Fruit fly (Drosophila melanogaster) whole organism, embryonic: ENCODE measurements around the gene CG32713.

Experiments used
- Abd-B ChIP-seq: fragments of 200-800 bp; sonication (Bioruptor generic); optimal IDR thresholded peaks from 2 replicates; lab custom pipeline; 2018; ENCODE audit warnings: missing biosample characterization, mild to moderate bottlenecking, missing genetic modification characterization, moderate library complexity
- Atf-2 ChIP-seq: fragments of 200-800 bp; sonication (Bioruptor generic); optimal IDR thresholded peaks from 2 replicates; lab custom pipeline; 2016; ENCODE audit warnings: missing biosample characterization, missing genetic modification characterization
- CG10209 ChIP-seq: fragments of 200-800 bp; sonication (Bioruptor generic); optimal IDR thresholded peaks from 3 replicates; lab custom pipeline; 2017; ENCODE audit warnings: missing biosample characterization, mild to moderate bottlenecking, missing genetic modification characterization, missing genetic modification reagents
- CG10274 ChIP-seq: fragments of 200-800 bp; sonication (Bioruptor generic); optimal IDR thresholded peaks from 3 replicates; lab custom pipeline; 2017; ENCODE audit warnings: missing biosample characterization, mild to moderate bottlenecking, missing genetic modification characterization
- CG11398 ChIP-seq: fragments of 200-800 bp; sonication (Bioruptor generic); optimal IDR thresholded peaks from 2 replicates; lab custom pipeline; 2016; ENCODE audit warnings: missing biosample characterization, missing genetic modification characterization
- CG13775 ChIP-seq: fragments of 200-800 bp; sonication (Bioruptor generic); optimal IDR thresholded peaks from 3 replicates; lab custom pipeline; 2017; ENCODE audit warnings: missing biosample characterization, mild to moderate bottlenecking, missing genetic modification characterization
- CG15269 ChIP-seq: fragments of 200-800 bp; sonication (Bioruptor generic); optimal IDR thresholded peaks from 2 replicates; lab custom pipeline; 2018; ENCODE audit warnings: missing biosample characterization, mild to moderate bottlenecking, missing genetic modification characterization, moderate library complexity
- CG16863 ChIP-seq: fragments of 200-800 bp; sonication (Bioruptor generic); optimal IDR thresholded peaks from 3 replicates; lab custom pipeline; 2016; ENCODE audit warnings: missing biosample characterization, missing genetic modification characterization
- CG18262 ChIP-seq: fragments of 200-800 bp; optimal IDR thresholded peaks from 3 replicates; lab custom pipeline; 2019; ENCODE audit warnings: missing biosample characterization, mild to moderate bottlenecking, missing genetic modification characterization, moderate library complexity
- CG18599 ChIP-seq: fragments of 200-800 bp; sonication (Bioruptor generic); optimal IDR thresholded peaks from 3 replicates; lab custom pipeline; 2017; ENCODE audit warnings: missing biosample characterization, missing genetic modification characterization, mild to moderate bottlenecking, moderate library complexity, missing genetic modification reagents
- CG31224 ChIP-seq: fragments of 200-800 bp; sonication (Bioruptor generic); IDR thresholded peaks from 2 replicates; pipeline ENCODE4 v1.3.6; 2022; ENCODE audit warnings: missing biosample characterization, missing genetic modification characterization
- CG3281 ChIP-seq: fragments of 200-800 bp; sonication (Bioruptor generic); optimal IDR thresholded peaks from 3 replicates; lab custom pipeline; 2017; ENCODE audit warnings: missing biosample characterization, mild to moderate bottlenecking, missing genetic modification characterization
- CG4360 ChIP-seq: fragments of 200-800 bp; sonication (Bioruptor generic); IDR thresholded peaks from 2 replicates; pipeline ENCODE4 v1.3.6; 2022; ENCODE audit warnings: missing biosample characterization, missing genetic modification characterization
- CG6254 ChIP-seq: fragments of 200-800 bp; sonication (Bioruptor generic); optimal IDR thresholded peaks from 3 replicates; lab custom pipeline; 2017; ENCODE audit warnings: mild to moderate bottlenecking, missing biosample characterization, missing genetic modification reagents, missing genetic modification characterization
- CG8089 ChIP-seq: fragments of 200-800 bp; sonication (Bioruptor generic); optimal IDR thresholded peaks from 3 replicates; lab custom pipeline; 2016; ENCODE audit warnings: missing biosample characterization, missing genetic modification characterization
- CG8944 ChIP-seq: fragments of 200-800 bp; sonication (Bioruptor generic); optimal IDR thresholded peaks from 3 replicates; lab custom pipeline; 2016; ENCODE audit warnings: missing biosample characterization, missing genetic modification characterization
- CG9817 ChIP-seq: fragments of 200-800 bp; sonication (Bioruptor generic); optimal IDR thresholded peaks from 2 replicates; lab custom pipeline; 2018; ENCODE audit warnings: missing biosample characterization, mild to moderate bottlenecking, missing genetic modification characterization, moderate library complexity
- Chrac-16 ChIP-seq: fragments of 200-800 bp; sonication (Bioruptor generic); optimal IDR thresholded peaks from 3 replicates; lab custom pipeline; 2016; ENCODE audit warnings: missing biosample characterization, missing genetic modification characterization
- Gug ChIP-seq: fragments of 200-800 bp; sonication (Bioruptor generic); IDR thresholded peaks from 4 replicates; pipeline ENCODE4 v1.3.6; 2022; ENCODE audit warnings: missing biosample characterization, missing genetic modification characterization
- HLH54F ChIP-seq: fragments of 200-800 bp; sonication (Bioruptor generic); optimal IDR thresholded peaks from 3 replicates; lab custom pipeline; 2016; ENCODE audit warnings: missing biosample characterization, missing genetic modification characterization
- Hsf ChIP-seq: fragments of 200-800 bp; sonication (Bioruptor generic); optimal IDR thresholded peaks from 3 replicates; lab custom pipeline; 2016; ENCODE audit warnings: missing biosample characterization, missing genetic modification characterization
- Med ChIP-seq: fragments of 200-800 bp; sonication (Bioruptor generic); peaks from one replicate; lab custom pipeline; 2016; ENCODE audit warnings: missing biosample characterization, missing genetic modification characterization, mild to moderate bottlenecking, inconsistent platforms, moderate library complexity
- Meics ChIP-seq: fragments of 200-800 bp; sonication (Bioruptor generic); optimal IDR thresholded peaks from 2 replicates; lab custom pipeline; 2017; ENCODE audit warnings: missing biosample characterization, mild to moderate bottlenecking, missing genetic modification characterization
- NFAT ChIP-seq: fragments of 200-800 bp; sonication (Bioruptor generic); IDR thresholded peaks from 2 replicates; pipeline ENCODE4 v1.3.6; 2022; ENCODE audit warnings: missing biosample characterization, missing genetic modification characterization
- Pdp1 ChIP-seq, 2 experiments: fragments of 200-800 bp; sonication (Bioruptor generic); optimal IDR thresholded peaks; 3 replicates each; lab custom pipeline; 2016; ENCODE audit warnings: missing biosample characterization in 2 of 2, missing genetic modification characterization in 2 of 2, mild to moderate bottlenecking in 1 of 2, moderate library complexity in 1 of 2
- Ptx1 ChIP-seq: fragments of 200-800 bp; sonication (Bioruptor generic); IDR thresholded peaks from 2 replicates; pipeline ENCODE4 v1.3.6; 2022; ENCODE audit warnings: missing biosample characterization, missing genetic modification characterization
- Ravus ChIP-seq: fragments of 200-800 bp; sonication (Bioruptor generic); IDR thresholded peaks from 2 replicates; pipeline ENCODE4 v1.3.6; 2022; ENCODE audit warnings: missing biosample characterization, missing genetic modification characterization
- Rfx ChIP-seq: fragments of 200-800 bp; sonication (Bioruptor generic); IDR thresholded peaks from 2 replicates; pipeline ENCODE4 v1.3.6; 2022; ENCODE audit warnings: missing biosample characterization, missing genetic modification characterization
- Six4 ChIP-seq: fragments of 200-800 bp; sonication (Bioruptor generic); optimal IDR thresholded peaks from 2 replicates; lab custom pipeline; 2016; ENCODE audit warnings: missing biosample characterization, missing genetic modification characterization
- Vsx1 ChIP-seq: fragments of 200-800 bp; sonication (Bioruptor generic); optimal IDR thresholded peaks from 2 replicates; lab custom pipeline; 2017; ENCODE audit warnings: missing biosample characterization, mild to moderate bottlenecking, missing genetic modification characterization, missing genetic modification reagents
- bowl ChIP-seq: fragments of 200-800 bp; sonication (Bioruptor generic); IDR thresholded peaks from 2 replicates; pipeline ENCODE4 v1.3.6; 2022; ENCODE audit warnings: missing biosample characterization, missing genetic modification characterization
- chif ChIP-seq, 2 experiments: fragments of 200-800 bp; sonication (Bioruptor generic); optimal IDR thresholded peaks; 3 replicates each; lab custom pipeline; 2016; ENCODE audit warnings: missing biosample characterization in 2 of 2, missing genetic modification characterization in 2 of 2
- chinmo ChIP-seq: fragments of 200-800 bp; sonication (Bioruptor generic); IDR thresholded peaks from 4 replicates; pipeline ENCODE4 v1.3.6; 2022; ENCODE audit warnings: missing biosample characterization, missing genetic modification characterization; ENCODE audit not compliant: partially characterized antibody
- da ChIP-seq: fragments of 200-800 bp; sonication (Bioruptor generic); optimal IDR thresholded peaks from 2 replicates; lab custom pipeline; 2016; ENCODE audit warnings: missing biosample characterization, missing genetic modification characterization
- dpn ChIP-seq, 2 experiments: fragments of 200-800 bp; sonication (Bioruptor generic); optimal IDR thresholded peaks; 3 replicates each; lab custom pipeline; 2016; ENCODE audit warnings: missing biosample characterization in 2 of 2, missing genetic modification characterization in 2 of 2
- gem ChIP-seq: fragments of 200-800 bp; sonication (Bioruptor generic); optimal IDR thresholded peaks from 2 replicates; lab custom pipeline; 2019; ENCODE audit warnings: missing biosample characterization, mild to moderate bottlenecking, missing genetic modification characterization, moderate library complexity
- lab ChIP-seq: fragments of 200-800 bp; sonication (Bioruptor generic); optimal IDR thresholded peaks from 3 replicates; lab custom pipeline; 2017; ENCODE audit warnings: missing biosample characterization, missing genetic modification characterization, mild to moderate bottlenecking, moderate library complexity, missing genetic modification reagents
- lmd ChIP-seq: fragments of 200-800 bp; sonication (Bioruptor generic); IDR thresholded peaks from 2 replicates; pipeline ENCODE4 v1.3.6; 2022; ENCODE audit warnings: missing biosample characterization, missing genetic modification characterization
- mam ChIP-seq: fragments of 200-800 bp; sonication (Bioruptor generic); optimal IDR thresholded peaks from 3 replicates; lab custom pipeline; 2016; ENCODE audit warnings: missing biosample characterization, missing genetic modification characterization
- nmo ChIP-seq: fragments of 200-800 bp; sonication (Bioruptor generic); optimal IDR thresholded peaks from 2 replicates; lab custom pipeline; 2018; ENCODE audit warnings: missing biosample characterization, mild to moderate bottlenecking, missing genetic modification characterization, moderate library complexity
- org-1 ChIP-seq: fragments of 200-800 bp; sonication (Bioruptor generic); optimal IDR thresholded peaks from 2 replicates; lab custom pipeline; 2017; ENCODE audit warnings: missing biosample characterization, missing genetic modification characterization
- phol ChIP-seq: fragments of 200-800 bp; sonication (Bioruptor generic); optimal IDR thresholded peaks from 3 replicates; lab custom pipeline; 2018; ENCODE audit warnings: missing biosample characterization, mild to moderate bottlenecking, missing genetic modification characterization, moderate library complexity
- repo ChIP-seq: fragments of 200-800 bp; sonication (Bioruptor generic); optimal IDR thresholded peaks from 2 replicates; lab custom pipeline; 2016; ENCODE audit warnings: missing biosample characterization, missing genetic modification characterization
- ro ChIP-seq: fragments of 200-800 bp; sonication (Bioruptor generic); IDR thresholded peaks from 2 replicates; pipeline ENCODE4 v1.3.6; 2022; ENCODE audit warnings: missing biosample characterization, missing genetic modification characterization
- row ChIP-seq: fragments of 200-800 bp; sonication (Bioruptor generic); IDR thresholded peaks from 3 replicates; pipeline ENCODE4 v1.3.6; 2022; ENCODE audit warnings: missing biosample characterization, missing genetic modification characterization
- sqz ChIP-seq: fragments of 200-800 bp; sonication (Bioruptor generic); optimal IDR thresholded peaks from 3 replicates; lab custom pipeline; 2018; ENCODE audit warnings: missing biosample characterization, mild to moderate bottlenecking, missing genetic modification characterization
- unpg ChIP-seq: fragments of 200-800 bp; sonication (Bioruptor generic); optimal IDR thresholded peaks from 3 replicates; lab custom pipeline; 2018; ENCODE audit warnings: missing biosample characterization, mild to moderate bottlenecking, missing genetic modification characterization, moderate library complexity

The CG32713 gene

dm6 chrX:8492849-8493248 lies 35.4 kb upstream of the CG32713 start (continued):
- TF ChIP-seq Ravus (GFP tag; lab: Robert Waterston, UW), result peak; percentile 64
- peak; percentile 56; the same call in 1 of the 2 replicates for TF ChIP-seq CG31224
- TF ChIP-seq repo (GFP tag; lab: Kevin White, UChicago), result no peak
- TF ChIP-seq ro (GFP tag; lab: Robert Waterston, UW), result peak; percentile 56
- TF ChIP-seq bowl (GFP tag; lab: Robert Waterston, UW), result peak; percentile 78

DNA sequence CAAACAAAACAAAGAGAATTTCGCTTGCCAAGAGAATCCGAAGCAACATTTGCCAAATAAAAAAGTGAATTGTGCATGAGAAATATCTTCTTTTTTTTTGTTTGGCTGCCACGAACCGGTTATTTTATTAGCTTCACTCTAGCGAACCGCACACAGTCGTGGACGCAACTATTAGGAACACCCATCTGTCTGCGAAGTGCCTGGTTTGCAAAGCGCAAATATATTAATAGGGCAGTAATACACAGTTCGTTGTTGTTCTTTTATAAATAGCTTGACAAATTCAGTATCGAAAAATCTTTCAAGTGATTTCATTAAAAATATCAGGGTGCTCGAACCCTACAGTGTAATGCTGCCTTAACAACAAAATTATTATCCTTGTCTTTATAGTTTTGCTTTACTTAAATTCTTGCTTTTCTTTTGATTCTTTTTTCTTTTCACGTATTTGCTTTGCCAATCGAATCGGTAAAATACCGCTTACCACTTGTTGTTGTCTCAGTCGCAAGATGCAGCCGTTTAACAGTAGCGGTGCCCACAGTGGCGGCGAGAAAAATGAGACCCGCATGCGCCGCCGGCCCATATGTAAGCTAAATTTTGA lies 34.1 kb upstream of the CG32713 start:
- TF ChIP-seq Six4 (GFP tag; lab: Kevin White, UChicago), result peak; percentile 6
- TF ChIP-seq CG8089 (GFP tag; lab: Kevin White, UChicago), result peak; percentile 30
- TF ChIP-seq CG16863, result peak; percentile 34
- peak in 1 of 2 experiments; percentile 20 for TF ChIP-seq chif (GFP tag; optimal IDR thresholded peaks at IDR 0.05; lab: Kevin White, UChicago)
- peak; percentile 16 for TF ChIP-seq CG8944 (GFP tag; lab: Kevin White, UChicago)
- no peak for TF ChIP-seq org-1
- TF ChIP-seq Abd-B (GFP tag; lab: Kevin White, UChicago), result no peak
- TF ChIP-seq Rfx (GFP tag; lab: Robert Waterston, UW), result peak; percentile 34; the same call in 1 of the 2 replicates
- TF ChIP-seq CG6254 (GFP tag; lab: Kevin White, UChicago), result no peak
- TF ChIP-seq lab (GFP tag; lab: Kevin White, UChicago), result peak; percentile 14
- 0 out of 4 replicates have a peak, but pooled peaks have one; percentile 46 for TF ChIP-seq chinmo
- peak; percentile 28 for TF ChIP-seq Atf-2 (GFP tag; lab: Kevin White, UChicago)
- peak; percentile 30 for TF ChIP-seq mam
- TF ChIP-seq Pdp1 (GFP tag; optimal IDR thresholded peaks at IDR 0.05; lab: Kevin White, UChicago), result peak; percentile 17 to 18
- TF ChIP-seq dpn (GFP tag; optimal IDR thresholded peaks at IDR 0.05; lab: Kevin White, UChicago), result peak; percentile 31 to 35
- no peak for TF ChIP-seq da (GFP tag; lab: Kevin White, UChicago)
- TF ChIP-seq HLH54F, result peak; percentile 18
- TF ChIP-seq sqz (GFP tag; lab: Kevin White, UChicago), result peak; percentile 13
- TF ChIP-seq CG15269 (tag; lab: Kevin White, UChicago), result peak; percentile 7
- 0 out of 2 replicates have a peak, but pooled peaks have one; percentile 12 for TF ChIP-seq CG4360 (GFP tag; lab: Robert Waterston, UW)
- TF ChIP-seq CG10274 (GFP tag; lab: Kevin White, UChicago), result peak; percentile 7
- TF ChIP-seq row (GFP tag; lab: Robert Waterston, UW), result 0 out of 3 replicates have a peak, but pooled peaks have one; percentile 32
- TF ChIP-seq Meics (GFP tag; lab: Kevin White, UChicago), result peak; percentile 13
- peak; percentile 13 for TF ChIP-seq CG18599 (GFP tag; lab: Kevin White, UChicago)
- peak; percentile 17 for TF ChIP-seq unpg (GFP tag; lab: Kevin White, UChicago)
- TF ChIP-seq CG3281 (GFP tag; lab: Kevin White, UChicago), result peak; percentile 5
- peak; percentile 41 for TF ChIP-seq Vsx1 (GFP tag; lab: Kevin White, UChicago)
- TF ChIP-seq NFAT, result peak; percentile 31; the same call in 1 of the 2 replicates
- no peak for TF ChIP-seq CG31224
- TF ChIP-seq CG13775 (GFP tag; lab: Kevin White, UChicago), result peak; percentile 45
- TF ChIP-seq gem (tag; lab: Kevin White, UChicago), result peak; percentile 38
- peak; percentile 39; the same call in 1 of the 2 replicates for TF ChIP-seq Ptx1 (GFP tag; lab: Robert Waterston, UW)
- no peak for TF ChIP-seq CG9817 (tag; lab: Kevin White, UChicago)
- no peak for TF ChIP-seq CG11398 (GFP tag; lab: Kevin White, UChicago)
- TF ChIP-seq lmd (GFP tag; lab: Robert Waterston, UW), result no peak; the same call in 1 of the 2 replicates
- peak; percentile 85 for TF ChIP-seq Med
- TF ChIP-seq Hsf (GFP tag; lab: Kevin White, UChicago), result peak; percentile 35
- peak; percentile 15 for TF ChIP-seq nmo (GFP tag; lab: Kevin White, UChicago)
- peak; percentile 11 for TF ChIP-seq CG10209 (GFP tag; lab: Kevin White, UChicago)
- peak; percentile 4 for TF ChIP-seq Chrac-16 (GFP tag; lab: Kevin White, UChicago)
- peak; percentile 32 for TF ChIP-seq phol (tag; lab: Kevin White, UChicago)
- peak; percentile 27; the same call in 1 of the 4 replicates for TF ChIP-seq Gug (GFP tag; lab: Robert Waterston, UW)
- peak; percentile 30 for TF ChIP-seq CG18262 (tag; lab: Kevin White, UChicago)
